Fruit fly (Drosophila melanogaster) whole organism, prepupa: ENCODE results near the gene CG3184.

Experiments used
- Blimp-1 ChIP-seq: fragments of 200-800 bp; sonication (Bioruptor generic); optimal IDR thresholded peaks from 3 replicates; lab custom pipeline; 2017; ENCODE audit warnings: missing biosample characterization, missing genetic modification characterization, mild to moderate bottlenecking, moderate library complexity, missing genetic modification reagents
- CG10631 ChIP-seq: fragments of 200-800 bp; sonication (Bioruptor generic); optimal IDR thresholded peaks from 2 replicates; lab custom pipeline; 2016; ENCODE audit warnings: missing biosample characterization, missing genetic modification characterization
- CG11902 ChIP-seq: fragments of 200-800 bp; sonication (Bioruptor generic); optimal IDR thresholded peaks from 3 replicates; lab custom pipeline; 2016; ENCODE audit warnings: missing biosample characterization, missing genetic modification characterization
- CG15336 ChIP-seq: fragments of 200-800 bp; sonication (Bioruptor generic); IDR thresholded peaks from 2 replicates; pipeline ENCODE4 v1.3.6; 2022; ENCODE audit warnings: missing biosample characterization, missing genetic modification characterization
- CG16779 ChIP-seq: fragments of 200-800 bp; sonication (Bioruptor generic); optimal IDR thresholded peaks from 3 replicates; lab custom pipeline; 2017; ENCODE audit warnings: missing biosample characterization, mild to moderate bottlenecking, missing genetic modification characterization
- CG3032 ChIP-seq: fragments of 200-800 bp; optimal IDR thresholded peaks from 2 replicates; lab custom pipeline; 2019; ENCODE audit warnings: missing biosample characterization, mild to moderate bottlenecking, missing genetic modification characterization, moderate library complexity
- CG31627 ChIP-seq: fragments of 200-800 bp; sonication (Bioruptor generic); optimal IDR thresholded peaks from 3 replicates; lab custom pipeline; 2016; ENCODE audit warnings: missing biosample characterization, missing genetic modification characterization
- CG32006 ChIP-seq: fragments of 200-800 bp; sonication (Bioruptor generic); optimal IDR thresholded peaks from 3 replicates; lab custom pipeline; 2017; ENCODE audit warnings: missing biosample characterization, mild to moderate bottlenecking, missing genetic modification characterization
- CG34406 ChIP-seq: fragments of 200-800 bp; sonication (Bioruptor generic); optimal IDR thresholded peaks from 3 replicates; lab custom pipeline; 2016; ENCODE audit warnings: missing biosample characterization, missing genetic modification characterization
- CG3919 ChIP-seq: fragments of 200-800 bp; sonication (Bioruptor generic); optimal IDR thresholded peaks from 3 replicates; lab custom pipeline; 2016; ENCODE audit warnings: missing biosample characterization, missing genetic modification characterization
- CG6163 ChIP-seq: fragments of 200-800 bp; sonication (Bioruptor generic); IDR thresholded peaks from 3 replicates; pipeline ENCODE4 v1.3.6; 2022; ENCODE audit warnings: missing biosample characterization, missing genetic modification characterization
- CG6276 ChIP-seq: fragments of 200-800 bp; sonication (Bioruptor generic); optimal IDR thresholded peaks from 2 replicates; lab custom pipeline; 2017; ENCODE audit warnings: missing biosample characterization, mild to moderate bottlenecking, missing genetic modification characterization
- CG6792 ChIP-seq: fragments of 200-800 bp; sonication (Bioruptor generic); optimal IDR thresholded peaks from 3 replicates; lab custom pipeline; 2016; ENCODE audit warnings: missing biosample characterization, missing genetic modification characterization
- CG6808 ChIP-seq: fragments of 200-800 bp; sonication (Bioruptor generic); optimal IDR thresholded peaks from 3 replicates; lab custom pipeline; 2017; ENCODE audit warnings: missing biosample characterization, missing genetic modification characterization, mild to moderate bottlenecking, moderate library complexity, missing genetic modification reagents
- CG6854 ChIP-seq: fragments of 200-800 bp; sonication (Bioruptor generic); optimal IDR thresholded peaks from 2 replicates; lab custom pipeline; 2017; ENCODE audit warnings: missing biosample characterization, mild to moderate bottlenecking, missing genetic modification characterization
- CG7368 ChIP-seq: fragments of 200-800 bp; sonication (Bioruptor generic); optimal IDR thresholded peaks from 3 replicates; lab custom pipeline; 2016; ENCODE audit warnings: missing biosample characterization, missing genetic modification characterization
- CG8119 ChIP-seq: fragments of 200-800 bp; sonication (Bioruptor generic); IDR thresholded peaks from 3 replicates; pipeline ENCODE4 v1.3.6; 2022; ENCODE audit warnings: missing biosample characterization, missing genetic modification characterization
- CG9139 ChIP-seq: fragments of 200-800 bp; sonication (Bioruptor generic); optimal IDR thresholded peaks from 3 replicates; lab custom pipeline; 2017; ENCODE audit warnings: missing biosample characterization, mild to moderate bottlenecking, missing genetic modification characterization
- Eip75B ChIP-seq: fragments of 200-800 bp; sonication (Bioruptor generic); optimal IDR thresholded peaks from 3 replicates; lab custom pipeline; 2016; ENCODE audit warnings: missing biosample characterization, missing genetic modification characterization
- Eip78C ChIP-seq: fragments of 200-800 bp; sonication (Bioruptor generic); peaks from one replicate; lab custom pipeline; 2016; ENCODE audit warnings: missing biosample characterization, missing genetic modification characterization
- Eip93F ChIP-seq: fragments of 200-800 bp; sonication (Bioruptor generic); optimal IDR thresholded peaks from 2 replicates; lab custom pipeline; 2016; ENCODE audit warnings: missing biosample characterization, mild to moderate bottlenecking, missing genetic modification characterization
- Ets96B ChIP-seq: fragments of 200-800 bp; optimal IDR thresholded peaks from 2 replicates; lab custom pipeline; 2019; ENCODE audit warnings: missing biosample characterization, mild to moderate bottlenecking, missing genetic modification characterization, moderate library complexity
- Gug ChIP-seq: fragments of 200-800 bp; sonication (Bioruptor generic); IDR thresholded peaks from 2 replicates; pipeline ENCODE4 v1.3.6; 2022; ENCODE audit warnings: missing biosample characterization, missing genetic modification characterization
- Hr39 ChIP-seq: fragments of 200-800 bp; sonication (Bioruptor generic); optimal IDR thresholded peaks from 2 replicates; lab custom pipeline; 2016; ENCODE audit warnings: missing biosample characterization, missing genetic modification characterization
- Hr4 ChIP-seq: fragments of 200-800 bp; sonication (Bioruptor generic); optimal IDR thresholded peaks from 3 replicates; lab custom pipeline; 2016; ENCODE audit warnings: missing biosample characterization, missing genetic modification characterization
- Lpt ChIP-seq: fragments of 200-800 bp; sonication (Bioruptor generic); optimal IDR thresholded peaks from 3 replicates; lab custom pipeline; 2016; ENCODE audit warnings: missing biosample characterization, missing genetic modification characterization
- OdsH ChIP-seq: fragments of 200-800 bp; sonication (Bioruptor generic); optimal IDR thresholded peaks from 3 replicates; lab custom pipeline; 2016; ENCODE audit warnings: missing biosample characterization, missing genetic modification characterization
- Smox ChIP-seq: fragments of 200-800 bp; sonication (Bioruptor generic); optimal IDR thresholded peaks from 3 replicates; lab custom pipeline; 2016; ENCODE audit warnings: missing biosample characterization, missing genetic modification characterization
- Sox102F ChIP-seq: fragments of 200-800 bp; sonication (Bioruptor generic); optimal IDR thresholded peaks from 2 replicates; lab custom pipeline; 2016; ENCODE audit warnings: missing biosample characterization, mild to moderate bottlenecking, missing genetic modification characterization
- Sox14 ChIP-seq: fragments of 200-800 bp; sonication (Bioruptor generic); optimal IDR thresholded peaks from 3 replicates; lab custom pipeline; 2016; ENCODE audit warnings: missing biosample characterization, missing genetic modification characterization
- Sox15 ChIP-seq: fragments of 200-800 bp; sonication (Bioruptor generic); optimal IDR thresholded peaks from 3 replicates; lab custom pipeline; 2016; ENCODE audit warnings: missing biosample characterization, missing genetic modification characterization
- achi ChIP-seq: fragments of 200-800 bp; sonication (Bioruptor generic); optimal IDR thresholded peaks from 3 replicates; lab custom pipeline; 2016; ENCODE audit warnings: missing biosample characterization, missing genetic modification characterization
- acj6 ChIP-seq: fragments of 200-800 bp; sonication (Bioruptor generic); optimal IDR thresholded peaks from 3 replicates; lab custom pipeline; 2016; ENCODE audit warnings: missing biosample characterization, missing genetic modification characterization
- cyc ChIP-seq: fragments of 200-800 bp; sonication (Bioruptor generic); optimal IDR thresholded peaks from 3 replicates; lab custom pipeline; 2016; ENCODE audit warnings: missing biosample characterization, missing genetic modification characterization
- dac ChIP-seq: fragments of 200-800 bp; sonication (Bioruptor generic); optimal IDR thresholded peaks from 2 replicates; lab custom pipeline; 2017; ENCODE audit warnings: missing biosample characterization, mild to moderate bottlenecking, missing genetic modification characterization
- dsx ChIP-seq: fragments of 200-800 bp; optimal IDR thresholded peaks from 3 replicates; lab custom pipeline; 2019; ENCODE audit warnings: missing biosample characterization, mild to moderate bottlenecking, missing genetic modification characterization, moderate library complexity; ENCODE audit not compliant: poor library complexity, severe bottlenecking
- esn ChIP-seq: fragments of 200-800 bp; sonication (Bioruptor generic); optimal IDR thresholded peaks from 2 replicates; lab custom pipeline; 2016; ENCODE audit warnings: missing biosample characterization, mild to moderate bottlenecking, missing genetic modification characterization, moderate library complexity
- fkh ChIP-seq: fragments of 200-800 bp; sonication (Bioruptor generic); optimal IDR thresholded peaks from 3 replicates; lab custom pipeline; 2017; ENCODE audit warnings: missing biosample characterization, mild to moderate bottlenecking, missing genetic modification characterization, moderate library complexity
- lz ChIP-seq: fragments of 200-800 bp; sonication (Bioruptor generic); optimal IDR thresholded peaks from 3 replicates; lab custom pipeline; 2016; ENCODE audit warnings: missing biosample characterization, missing genetic modification characterization
- pdm3 ChIP-seq: fragments of 200-800 bp; sonication (Bioruptor generic); optimal IDR thresholded peaks from 3 replicates; lab custom pipeline; 2016; ENCODE audit warnings: missing biosample characterization, missing genetic modification characterization
- salr ChIP-seq, 2 experiments: fragments of 200-800 bp; sonication (Bioruptor generic); optimal IDR thresholded peaks; 3 replicates each; lab custom pipeline; 2016 to 2018; ENCODE audit warnings: missing biosample characterization in 2 of 2, missing genetic modification characterization in 2 of 2, mild to moderate bottlenecking in 1 of 2
- spab ChIP-seq: fragments of 200-800 bp; sonication (Bioruptor generic); optimal IDR thresholded peaks from 2 replicates; lab custom pipeline; 2017; ENCODE audit warnings: missing biosample characterization, mild to moderate bottlenecking, missing genetic modification characterization, missing genetic modification reagents
- ss ChIP-seq, 2 experiments: fragments of 200-800 bp; sonication (Bioruptor generic); optimal IDR thresholded peaks; 2 replicates in 1 of 2; 3 replicates in 1 of 2; lab custom pipeline; 2017 to 2018; ENCODE audit warnings: mild to moderate bottlenecking in 2 of 2, missing biosample characterization in 2 of 2, missing genetic modification characterization in 2 of 2, moderate library complexity in 1 of 2
- svp ChIP-seq: fragments of 200-800 bp; sonication (Bioruptor generic); peaks from one replicate; lab custom pipeline; 2016; ENCODE audit warnings: missing biosample characterization, missing genetic modification characterization
- vri ChIP-seq: fragments of 200-800 bp; sonication (Bioruptor generic); optimal IDR thresholded peaks from 3 replicates; lab custom pipeline; 2016; ENCODE audit warnings: missing biosample characterization, mild to moderate bottlenecking, missing genetic modification characterization

CG3184 gene

dm6 chrX:6654198-6654831 is 34.3 kb downstream of the CG3184 start, which contains the start of the genes CG3226 and Cdc7 (continued):
- TF ChIP-seq CG6808 (GFP tag; lab: Kevin White, UChicago): peak; percentile 74
- peak; percentile 59 for TF ChIP-seq vri (GFP tag; lab: Kevin White, UChicago)
- peak; percentile 35 for TF ChIP-seq Lpt (GFP tag; lab: Kevin White, UChicago)
- TF ChIP-seq CG34406 (GFP tag; lab: Kevin White, UChicago): peak; percentile 64
- peak; percentile 46 for TF ChIP-seq CG10631
- peak; percentile 33 for TF ChIP-seq dsx (GFP tag; lab: Kevin White, UChicago)
- TF ChIP-seq CG6163 (GFP tag; lab: Robert Waterston, UW): peak; percentile 54; the same call in 1 of the 3 replicates
- TF ChIP-seq Ets96B: peak; percentile 32
- TF ChIP-seq CG3032 (tag; lab: Kevin White, UChicago): peak; percentile 45
- TF ChIP-seq Hr39 (GFP tag; lab: Kevin White, UChicago): peak; percentile 30
- peak; percentile 18 for TF ChIP-seq Eip93F (GFP tag; lab: Kevin White, UChicago)
- TF ChIP-seq esn (GFP tag; lab: Kevin White, UChicago): peak; percentile 76
- peak; percentile 42 for TF ChIP-seq CG32006 (GFP tag; lab: Kevin White, UChicago)
- TF ChIP-seq svp: peak; percentile 61
- TF ChIP-seq dac (GFP tag; lab: Kevin White, UChicago): peak; percentile 22
- no peak for TF ChIP-seq CG8119
- no peak for TF ChIP-seq Sox15
- TF ChIP-seq pdm3: peak; percentile 69
- peak; percentile 91 for TF ChIP-seq Eip78C (GFP tag; lab: Kevin White, UChicago)
- peak; percentile 66 for TF ChIP-seq CG6854 (GFP tag; lab: Kevin White, UChicago)
- no peak for TF ChIP-seq Gug (GFP tag; lab: Robert Waterston, UW)
- TF ChIP-seq Sox14: peak; percentile 53
- peak; percentile 56 for TF ChIP-seq fkh (GFP tag; lab: Kevin White, UChicago)
- TF ChIP-seq OdsH (GFP tag; lab: Kevin White, UChicago): peak; percentile 67
- peak; percentile 64 for TF ChIP-seq CG6792 (GFP tag; lab: Kevin White, UChicago)

- TF ChIP-seq CG32006 (GFP tag; lab: Kevin White, UChicago) (peak; percentile 37), CG9139 (GFP tag; lab: Kevin White, UChicago) (no peak), Blimp-1 (GFP tag; lab: Kevin White, UChicago) (no peak), CG6792 (GFP tag; lab: Kevin White, UChicago) (peak; percentile 5), Sox14 (peak; percentile 18), dsx (GFP tag; lab: Kevin White, UChicago) (peak; percentile 1), CG10631 (peak; percentile 25), Eip93F (GFP tag; lab: Kevin White, UChicago) (no peak), salr (GFP tag; optimal IDR thresholded peaks at IDR 0.05; lab: Kevin White, UChicago) (peak in 1 of 2 experiments; percentile 6), CG34406 (GFP tag; lab: Kevin White, UChicago) (no peak), CG3919 (peak; percentile 9), CG6276 (GFP tag; lab: Kevin White, UChicago) (no peak), acj6 (GFP tag; lab: Kevin White, UChicago) (peak; percentile 26), spab (GFP tag; lab: Kevin White, UChicago) (no peak), CG11902 (no peak), achi (peak; percentile 31), lz (no peak), svp (peak; percentile 64), CG8119 (peak; percentile 26; the same call in 1 of the 3 replicates), Eip75B (GFP tag; lab: Kevin White, UChicago) (no peak), CG7368 (GFP tag; lab: Kevin White, UChicago) (no peak), dac (GFP tag; lab: Kevin White, UChicago) (no peak), CG6163 (GFP tag; lab: Robert Waterston, UW) (0 out of 3 replicates have a peak, but pooled peaks have one; percentile 28), Sox102F (GFP tag; lab: Kevin White, UChicago) (no peak), OdsH (GFP tag; lab: Kevin White, UChicago) (peak; percentile 4), CG15336 (GFP tag; lab: Robert Waterston, UW) (peak; percentile 42; the same call in 1 of the 2 replicates), cyc (GFP tag; lab: Kevin White, UChicago) (no peak), Ets96B (peak; percentile 3), CG6808 (GFP tag; lab: Kevin White, UChicago) (no peak), ss (GFP tag; optimal IDR thresholded peaks at IDR 0.05; lab: Kevin White, UChicago) (peak in 1 of 2 experiments; percentile 21), esn (GFP tag; lab: Kevin White, UChicago) (peak; percentile 12), CG16779 (no peak), Hr39 (GFP tag; lab: Kevin White, UChicago) (no peak), Smox (GFP tag; lab: Kevin White, UChicago) (peak; percentile 24), CG31627 (GFP tag; lab: Kevin White, UChicago) (peak; percentile 13), Hr4 (peak; percentile 13), CG3032 (tag; lab: Kevin White, UChicago) (peak; percentile 10), Lpt (GFP tag; lab: Kevin White, UChicago) (peak; percentile 9), vri (GFP tag; lab: Kevin White, UChicago) (no peak), Eip78C (GFP tag; lab: Kevin White, UChicago) (peak; percentile 73)
Measured at dm6 chrX:6646846-6647245, 41.7 kb downstream of the CG3184 start.
